Worm (Caenorhabditis elegans) whole organism, late embryonic: ENCODE data around the gene K12H6.10.

Experiments
- F13H6.1 ChIP-seq: sonication (generic microtip); optimal IDR thresholded peaks from 2 replicates; lab custom pipeline; 2016; ENCODE audit warnings: missing genetic modification characterization, missing compliant biosample characterization
- Y22D7AL.16 ChIP-seq: sonication (generic microtip); optimal IDR thresholded peaks from 2 replicates; lab custom pipeline; 2016; ENCODE audit warnings: missing genetic modification characterization, missing compliant biosample characterization
- ahr-1 ChIP-seq: sonication (generic microtip); optimal IDR thresholded peaks from 2 replicates; lab custom pipeline; 2016; ENCODE audit warnings: missing genetic modification characterization, missing compliant biosample characterization
- ceh-14 ChIP-seq: sonication (generic microtip); optimal IDR thresholded peaks from 2 replicates; lab custom pipeline; 2016; ENCODE audit warnings: missing genotype, missing genetic modification characterization, missing compliant biosample characterization
- ceh-18 ChIP-seq: sonication (generic microtip); optimal IDR thresholded peaks from 2 replicates; lab custom pipeline; 2016; ENCODE audit warnings: missing genetic modification characterization, missing compliant biosample characterization
- ceh-19 ChIP-seq: fragments of 200-800 bp; sonication (Bioruptor generic); optimal IDR thresholded peaks from 2 replicates; lab custom pipeline; 2018; ENCODE audit warnings: mild to moderate bottlenecking, missing genetic modification characterization, missing compliant biosample characterization
- ceh-22 ChIP-seq: sonication (generic microtip); optimal IDR thresholded peaks from 2 replicates; lab custom pipeline; 2017; ENCODE audit warnings: missing biosample characterization, missing genetic modification characterization
- ceh-24 ChIP-seq: sonication (generic microtip); optimal IDR thresholded peaks from 2 replicates; lab custom pipeline; 2016; ENCODE audit warnings: mild to moderate bottlenecking, missing genetic modification characterization, missing compliant biosample characterization
- ceh-30 ChIP-seq: fragments of 150-350 bp; optimal IDR thresholded peaks from 2 replicates; lab custom pipeline; 2014; ENCODE audit warnings: missing biosample characterization, missing genetic modification characterization
- ceh-34 ChIP-seq: sonication (generic microtip); optimal IDR thresholded peaks from 2 replicates; lab custom pipeline; 2016; ENCODE audit warnings: mild to moderate bottlenecking, missing genetic modification characterization, missing compliant biosample characterization
- ceh-45 ChIP-seq: fragments of 200-800 bp; sonication (Bioruptor generic); IDR thresholded peaks from 2 replicates; pipeline ENCODE4 v1.3.6; 2022; ENCODE audit warnings: missing genetic modification reagents, missing genetic modification characterization, missing compliant biosample characterization
- dmd-4 ChIP-seq: sonication (generic microtip); optimal IDR thresholded peaks from 2 replicates; lab custom pipeline; 2016; ENCODE audit warnings: borderline replicate concordance, missing genetic modification characterization, missing compliant biosample characterization
- elt-2 ChIP-seq: sonication (generic microtip); optimal IDR thresholded peaks from 2 replicates; lab custom pipeline; 2016; ENCODE audit warnings: missing genetic modification reagents, missing genetic modification characterization, missing compliant biosample characterization
- ets-4 ChIP-seq: sonication (generic microtip); optimal IDR thresholded peaks from 2 replicates; lab custom pipeline; 2016; ENCODE audit warnings: missing genetic modification characterization, missing compliant biosample characterization
- hlh-13 ChIP-seq: fragments of 200-800 bp; sonication (Bioruptor generic); optimal IDR thresholded peaks from 2 replicates; lab custom pipeline; 2018; ENCODE audit warnings: mild to moderate bottlenecking, missing genetic modification characterization, missing compliant biosample characterization
- hlh-30 ChIP-seq: sonication (generic microtip); optimal IDR thresholded peaks from 2 replicates; lab custom pipeline; 2017; ENCODE audit warnings: antibody characterized with exemption, missing genetic modification characterization, missing compliant biosample characterization; ENCODE audit not compliant: insufficient read depth
- hlh-8 ChIP-seq: sonication (generic microtip); optimal IDR thresholded peaks from 2 replicates; lab custom pipeline; 2016; ENCODE audit warnings: missing genotype, missing genetic modification characterization, missing compliant biosample characterization
- madf-2 ChIP-seq: sonication (generic microtip); optimal IDR thresholded peaks from 2 replicates; lab custom pipeline; 2017; ENCODE audit warnings: missing genetic modification characterization, missing compliant biosample characterization
- npax-4 ChIP-seq: sonication (generic microtip); optimal IDR thresholded peaks from 2 replicates; lab custom pipeline; 2016; ENCODE audit warnings: missing genetic modification characterization, missing compliant biosample characterization
- pat-9 ChIP-seq: fragments of 200-800 bp; sonication (Bioruptor generic); optimal IDR thresholded peaks from 2 replicates; lab custom pipeline; 2018; ENCODE audit warnings: mild to moderate bottlenecking, missing genetic modification characterization, moderate library complexity, missing compliant biosample characterization
- pha-2 ChIP-seq: sonication (generic microtip); optimal IDR thresholded peaks from 2 replicates; lab custom pipeline; 2017; ENCODE audit warnings: mild to moderate bottlenecking, missing genetic modification characterization, missing compliant biosample characterization
- pha-4 ChIP-seq: fragments of 150-350 bp; optimal IDR thresholded peaks from 2 replicates; lab custom pipeline; 2018; ENCODE audit warnings: missing biosample characterization, missing genetic modification reagents, missing genetic modification characterization
- ref-2 ChIP-seq: sonication (generic microtip); optimal IDR thresholded peaks from 2 replicates; lab custom pipeline; 2016; ENCODE audit warnings: missing genetic modification characterization, missing compliant biosample characterization
- sdc-2 ChIP-seq: sonication (generic microtip); optimal IDR thresholded peaks from 2 replicates; lab custom pipeline; 2016; ENCODE audit warnings: missing genotype, missing genetic modification characterization, missing compliant biosample characterization
- sox-2 ChIP-seq: fragments of 200-800 bp; sonication (Bioruptor generic); IDR thresholded peaks from 2 replicates; pipeline ENCODE4 v1.3.6; 2022; ENCODE audit warnings: missing genetic modification reagents, missing genetic modification characterization, missing compliant biosample characterization
- tbx-2 ChIP-seq: sonication (generic microtip); optimal IDR thresholded peaks from 2 replicates; lab custom pipeline; 2016; ENCODE audit warnings: missing genetic modification characterization, missing compliant biosample characterization
- unc-3 ChIP-seq, 2 experiments: fragments of 200-800 bp in 1 of 2; sonication (Bioruptor generic) in 1 of 2; sonication (generic microtip) in 1 of 2; conservative IDR thresholded peaks in 1 of 2; optimal IDR thresholded peaks in 1 of 2; 2 replicates each; pipeline versions ENCODE4 v1.3.6 to Lab custom; 2016 to 2022; ENCODE audit warnings: missing compliant biosample characterization in 2 of 2, missing genetic modification characterization in 2 of 2, missing genetic modification reagents in 1 of 2
- unc-55 ChIP-seq: sonication (generic microtip); optimal IDR thresholded peaks from 2 replicates; lab custom pipeline; 2017; ENCODE audit warnings: missing biosample characterization, missing genetic modification reagents, missing genetic modification characterization
- zip-5 ChIP-seq: sonication (generic microtip); optimal IDR thresholded peaks from 2 replicates; lab custom pipeline; 2016; ENCODE audit warnings: missing genetic modification characterization, missing compliant biosample characterization
- ztf-16 ChIP-seq: sonication (generic microtip); optimal IDR thresholded peaks from 2 replicates; lab custom pipeline; 2017; ENCODE audit warnings: missing genetic modification characterization, missing compliant biosample characterization

K12H6.10 gene

ce11 chrII:2801764-2802163, 20.9 kb upstream of the K12H6.10 start:
- TF ChIP-seq ref-2, result no peak
- no peak for TF ChIP-seq sox-2

- TF ChIP-seq ahr-1 (tag; lab: Kevin White, UChicago), result no peak
- TF ChIP-seq elt-2 (tag; lab: Kevin White, UChicago), result peak; percentile 88
- TF ChIP-seq ceh-22 (tag; lab: Kevin White, UChicago), result no peak
- TF ChIP-seq, all 69 proteins: peak for 1
These were observed 19.7 kb upstream of the K12H6.10 start for ce11 chrII:2802804-2803586.

- TF ChIP-seq hlh-8 (tag; lab: Kevin White, UChicago), result peak; percentile 69
- no peak for TF ChIP-seq ceh-24 (tag; lab: Kevin White, UChicago)
These were observed 18.4 kb upstream of the K12H6.10 start for ce11 chrII:2804245-2804644.

- TF ChIP-seq ceh-18 (tag; lab: Kevin White, UChicago) (no peak), ceh-34 (tag; lab: Kevin White, UChicago) (no peak), unc-3 (GFP tag; conservative IDR thresholded peaks at IDR 0.05; lab: Robert Waterston, UW) (no peak), unc-3 (tag; optimal IDR thresholded peaks at IDR 0.05; lab: Kevin White, UChicago) (no peak)
These were observed 17.7 kb upstream of the K12H6.10 start for ce11 chrII:2804949-2805348.

ce11 chrII:2805566-2805965, 17.1 kb upstream of the K12H6.10 start:
- TF ChIP-seq madf-2, result no peak
- peak; percentile 37 for TF ChIP-seq elt-2 (tag; lab: Kevin White, UChicago)
- no peak for TF ChIP-seq zip-5
- TF ChIP-seq hlh-13 (GFP tag; lab: Kevin White, UChicago), result no peak

- TF ChIP-seq ref-2 (no peak), tbx-2 (tag; lab: Kevin White, UChicago) (peak; percentile 15), unc-55 (GFP tag; lab: Kevin White, UChicago) (peak; percentile 29), hlh-30 (tag; lab: Kevin White, UChicago) (peak; percentile 77)
These were observed 14.9 kb upstream of the K12H6.10 start, which contains the start of gene K12H6.12 for ce11 chrII:2807674-2808206. K12H6.12 (plus strand) TSS chrII:2808156.

ce11 chrII:2815017-2815416, 7.7 kb upstream of the K12H6.10 start:
- TF ChIP-seq npax-4 (tag; lab: Kevin White, UChicago), result no peak
- no peak for TF ChIP-seq sdc-2 (tag; lab: Kevin White, UChicago)
- no peak for TF ChIP-seq ceh-14 (tag; lab: Kevin White, UChicago)
- TF ChIP-seq ceh-30 (tag; lab: Kevin White, UChicago), result no peak
- no peak for TF ChIP-seq pha-4 (tag; lab: Kevin White, UChicago)
- TF ChIP-seq Y22D7AL.16 (tag; lab: Kevin White, UChicago), result no peak
- TF ChIP-seq hlh-30 (tag; lab: Kevin White, UChicago), result no peak
- TF ChIP-seq pat-9, result no peak
- TF ChIP-seq ceh-45, result no peak
- TF ChIP-seq ceh-19 (GFP tag; lab: Kevin White, UChicago), result no peak
- TF ChIP-seq ztf-16, result no peak
- TF ChIP-seq dmd-4 (tag; lab: Kevin White, UChicago), result no peak
- no peak for TF ChIP-seq ets-4 (tag; lab: Kevin White, UChicago)
- TF ChIP-seq madf-2, result no peak
- no peak for TF ChIP-seq F13H6.1 (tag; lab: Kevin White, UChicago)
- no peak for TF ChIP-seq pha-2 (tag; lab: Kevin White, UChicago)
- TF ChIP-seq, all 69 proteins: peak for 0
